Fruit fly (Drosophila melanogaster) whole organism, wandering third instar larva: ENCODE measurements around the gene Ir75d.

ENCODE experiments used
- Abd-B ChIP-seq: fragments of >200 bp; optimal IDR thresholded peaks from 2 replicates; lab custom pipeline; 2017; ENCODE audit warnings: missing biosample characterization, missing genetic modification characterization
- CG32264 ChIP-seq: fragments of 200-800 bp; sonication (Bioruptor generic); optimal IDR thresholded peaks from 2 replicates; lab custom pipeline; 2016; ENCODE audit warnings: missing biosample characterization, missing genetic modification characterization
- CG9705 ChIP-seq: fragments of 200-800 bp; sonication (Bioruptor generic); optimal IDR thresholded peaks from 2 replicates; lab custom pipeline; 2018; ENCODE audit warnings: missing biosample characterization, mild to moderate bottlenecking, missing genetic modification characterization
- CrebA ChIP-seq: fragments of 200-800 bp; sonication (Bioruptor generic); optimal IDR thresholded peaks from 2 replicates; lab custom pipeline; 2016; ENCODE audit warnings: missing biosample characterization, mild to moderate bottlenecking, missing genetic modification characterization, borderline replicate concordance
- Dfd ChIP-seq: fragments of >200 bp; optimal IDR thresholded peaks from 2 replicates; lab custom pipeline; 2017; ENCODE audit warnings: missing biosample characterization, missing genetic modification characterization
- Dif ChIP-seq: fragments of 200-275, 200-300 bp; sonication (Bioruptor generic); optimal IDR thresholded peaks from 2 replicates; lab custom pipeline; 2018; ENCODE audit warnings: missing biosample characterization, missing genetic modification characterization; ENCODE audit not compliant: partially characterized antibody
- GATAd ChIP-seq: sonication (Bioruptor generic); optimal IDR thresholded peaks from 2 replicates; lab custom pipeline; 2016; ENCODE audit warnings: missing biosample characterization, missing genetic modification characterization
- HLH106 ChIP-seq: fragments of 200-800 bp; optimal IDR thresholded peaks from 3 replicates; lab custom pipeline; 2019; ENCODE audit warnings: missing biosample characterization, mild to moderate bottlenecking, missing genetic modification characterization, moderate library complexity
- Hnf4 ChIP-seq: fragments of 200-800 bp; sonication (Bioruptor generic); optimal IDR thresholded peaks from 2 replicates; lab custom pipeline; 2016; ENCODE audit warnings: missing biosample characterization, mild to moderate bottlenecking, missing genetic modification characterization
- Hr78 ChIP-seq: fragments of >200 bp; optimal IDR thresholded peaks from 2 replicates; lab custom pipeline; 2017; ENCODE audit warnings: missing biosample characterization, missing genetic modification characterization
- Hr83 ChIP-seq: fragments of 200-300 bp; sonication (Bioruptor generic); optimal IDR thresholded peaks from 2 replicates; lab custom pipeline; 2016; ENCODE audit warnings: missing biosample characterization, mild to moderate bottlenecking, missing genetic modification characterization, moderate library complexity; ENCODE audit not compliant: poor library complexity, severe bottlenecking
- Jra ChIP-seq: sonication (Bioruptor generic); optimal IDR thresholded peaks from 2 replicates; lab custom pipeline; 2016; ENCODE audit warnings: missing biosample characterization, missing genetic modification characterization
- Mio ChIP-seq: sonication (Bioruptor generic); optimal IDR thresholded peaks from 2 replicates; lab custom pipeline; 2016; ENCODE audit warnings: missing biosample characterization, missing genetic modification characterization
- Myc ChIP-seq: fragments of >200 bp; optimal IDR thresholded peaks from 2 replicates; lab custom pipeline; 2017
- Rel ChIP-seq, 2 experiments: fragments of 200-800 bp; sonication (Bioruptor generic) in 1 of 2; optimal IDR thresholded peaks; 2 replicates in 1 of 2; 3 replicates in 1 of 2; lab custom pipeline; 2016 to 2019; ENCODE audit warnings: mild to moderate bottlenecking in 2 of 2, missing biosample characterization in 2 of 2, missing genetic modification characterization in 2 of 2, moderate library complexity in 1 of 2
- Sp1 ChIP-seq: fragments of 200-800 bp; sonication (Bioruptor generic); optimal IDR thresholded peaks from 3 replicates; lab custom pipeline; 2019; ENCODE audit warnings: missing biosample characterization, mild to moderate bottlenecking, missing genetic modification characterization, moderate library complexity
- Vsx2 ChIP-seq: fragments of 200-300, 225-300 bp; sonication (Bioruptor generic); optimal IDR thresholded peaks from 2 replicates; lab custom pipeline; 2018; ENCODE audit warnings: missing biosample characterization, missing genetic modification characterization; ENCODE audit not compliant: partially characterized antibody
- br ChIP-seq: fragments of 200-800 bp; sonication (Bioruptor generic); optimal IDR thresholded peaks from 2 replicates; lab custom pipeline; 2016; ENCODE audit warnings: missing biosample characterization, missing genetic modification characterization
- brk ChIP-seq: fragments of 200-800 bp; sonication (Bioruptor generic); optimal IDR thresholded peaks from 2 replicates; lab custom pipeline; 2016; ENCODE audit warnings: missing biosample characterization, mild to moderate bottlenecking, missing genetic modification characterization
- dl ChIP-seq, 2 experiments: fragments of 175-275, 200-275 bp in 1 of 2; fragments of 200-275 bp in 1 of 2; sonication (Bioruptor generic); optimal IDR thresholded peaks; lab custom pipeline; 2018; ENCODE audit warnings: mild to moderate bottlenecking in 2 of 2, missing biosample characterization in 2 of 2, missing genetic modification characterization in 2 of 2, moderate library complexity in 2 of 2; ENCODE audit not compliant: partially characterized antibody in 2 of 2, insufficient read depth in 1 of 2
- dmrt93B ChIP-seq: fragments of 200-800 bp; sonication (Bioruptor generic); optimal IDR thresholded peaks from 2 replicates; lab custom pipeline; 2018; ENCODE audit warnings: missing biosample characterization, mild to moderate bottlenecking, missing genetic modification characterization
- dsf ChIP-seq: sonication (Bioruptor generic); optimal IDR thresholded peaks from 2 replicates; lab custom pipeline; 2016; ENCODE audit warnings: missing biosample characterization, missing genetic modification characterization, borderline replicate concordance
- ey ChIP-seq: fragments of 200-800 bp; sonication (Bioruptor generic); optimal IDR thresholded peaks from 2 replicates; lab custom pipeline; 2016; ENCODE audit warnings: missing biosample characterization, missing genetic modification characterization
- foxo ChIP-seq, 2 experiments: fragments of 200-800 bp; sonication (Bioruptor generic); optimal IDR thresholded peaks; 2 replicates in 1 of 2; 3 replicates in 1 of 2; lab custom pipeline; 2016 to 2017; ENCODE audit warnings: missing biosample characterization in 2 of 2, missing genetic modification characterization in 2 of 2
- h ChIP-seq: fragments of 200-800 bp; sonication (Bioruptor generic); optimal IDR thresholded peaks from 3 replicates; lab custom pipeline; 2016; ENCODE audit warnings: missing biosample characterization, mild to moderate bottlenecking, missing genetic modification characterization
- jim ChIP-seq: fragments of 175-275, 200-325 bp; sonication (Bioruptor generic); optimal IDR thresholded peaks from 2 replicates; lab custom pipeline; 2016; ENCODE audit warnings: missing biosample characterization, mild to moderate bottlenecking, missing genetic modification characterization
- lola ChIP-seq: fragments of >200 bp; optimal IDR thresholded peaks from 2 replicates; lab custom pipeline; 2017; ENCODE audit warnings: missing biosample characterization, missing genetic modification characterization
- pan ChIP-seq: fragments of >200 bp; optimal IDR thresholded peaks from 2 replicates; lab custom pipeline; 2017
- psq ChIP-seq: fragments of 200-800 bp; sonication (Bioruptor generic); optimal IDR thresholded peaks from 3 replicates; lab custom pipeline; 2017; ENCODE audit warnings: missing biosample characterization, mild to moderate bottlenecking, missing genetic modification characterization, moderate library complexity
- rgr ChIP-seq: fragments of 200-800 bp; sonication (Bioruptor generic); optimal IDR thresholded peaks from 3 replicates; lab custom pipeline; 2016; ENCODE audit warnings: missing biosample characterization, mild to moderate bottlenecking, missing genetic modification characterization
- sv ChIP-seq: fragments of 200-800 bp; sonication (Bioruptor generic); optimal IDR thresholded peaks from 3 replicates; lab custom pipeline; 2016; ENCODE audit warnings: missing biosample characterization, missing genetic modification characterization
- usp ChIP-seq: fragments of >200 bp; optimal IDR thresholded peaks from 2 replicates; lab custom pipeline; 2017; ENCODE audit warnings: missing biosample characterization, missing genetic modification characterization

Ir75d gene

DNA sequence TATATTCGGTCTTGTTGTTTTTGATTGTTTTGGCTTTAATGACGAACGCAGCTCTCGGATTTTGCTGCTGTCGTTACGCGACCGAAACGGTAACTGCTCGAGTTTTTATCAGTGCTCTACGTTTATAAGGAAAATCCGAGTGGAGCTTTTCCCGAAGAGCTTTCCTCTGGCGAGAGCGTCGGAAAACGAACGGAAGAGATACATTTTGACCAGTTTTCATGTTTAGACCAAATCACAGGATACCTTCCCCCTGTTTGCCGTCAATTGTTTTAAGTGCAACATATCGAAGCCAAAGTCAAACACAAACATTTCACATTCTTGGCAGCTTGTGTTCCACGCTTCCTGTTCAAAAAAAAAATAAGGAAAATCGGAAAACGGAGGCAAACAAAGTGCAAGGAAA is 35.0 kb upstream of the Ir75d start, which contains the start of gene CG32204:
CG32204 (minus strand) TSS at position 101 of the 400 bp plus-strand sequence.
- no peak for TF ChIP-seq CG32264 (GFP tag; lab: Kevin White, UChicago)
- no peak for TF ChIP-seq CrebA (GFP tag; lab: Kevin White, UChicago)
- TF ChIP-seq Dif (GFP tag; lab: Kevin White, UChicago), result no peak
- TF ChIP-seq rgr (GFP tag; lab: Kevin White, UChicago), result no peak
- TF ChIP-seq lola (GFP tag; lab: Kevin White, UChicago), result no peak
- no peak for TF ChIP-seq foxo (GFP tag; optimal IDR thresholded peaks at IDR 0.05; lab: Kevin White, UChicago)
- TF ChIP-seq dl (GFP tag; optimal IDR thresholded peaks at IDR 0.05; lab: Kevin White, UChicago; ENCODE audit: insufficient read depth in 1 of 2, partially characterized antibody in 2 of 2), result no peak
- no peak for TF ChIP-seq Myc
- no peak for TF ChIP-seq Rel (GFP tag; optimal IDR thresholded peaks at IDR 0.05; lab: Kevin White, UChicago)
- TF ChIP-seq Rel (tag; optimal IDR thresholded peaks at IDR 0.05; lab: Kevin White, UChicago), result no peak
- TF ChIP-seq Abd-B (GFP tag; lab: Kevin White, UChicago), result no peak
- TF ChIP-seq HLH106 (tag; lab: Kevin White, UChicago), result no peak
- TF ChIP-seq usp, result no peak
- TF ChIP-seq Vsx2, result no peak
- no peak for TF ChIP-seq Mio (GFP tag; lab: Kevin White, UChicago)
- no peak for TF ChIP-seq br (GFP tag; lab: Kevin White, UChicago)
- TF ChIP-seq CG9705 (GFP tag; lab: Kevin White, UChicago), result no peak
- no peak for TF ChIP-seq dsf
- TF ChIP-seq, all 38 proteins: peak for 0

dm6 chr3L:18924790-18925189 is 13.8 kb upstream of the Ir75d start, which contains the start of gene CG43049:
Gene CG43049, plus strand, starts transcription at chr3L:18925090.
- TF ChIP-seq Hnf4, result no peak
- no peak for TF ChIP-seq dmrt93B (GFP tag; lab: Kevin White, UChicago)
- TF ChIP-seq brk (GFP tag; lab: Kevin White, UChicago), result no peak
- TF ChIP-seq Sp1, result no peak
- no peak for TF ChIP-seq rgr (GFP tag; lab: Kevin White, UChicago)
- TF ChIP-seq jim (GFP tag; lab: Kevin White, UChicago), result no peak
- no peak for TF ChIP-seq Hr78

dm6 chr3L:18922086-18922485 is 11.1 kb upstream of the Ir75d start, which contains the start of gene CG3819:
Gene CG3819, minus strand, starts transcription at chr3L:18922108.
- TF ChIP-seq Dfd (GFP tag; lab: Kevin White, UChicago) (no peak), usp (no peak), Hr83 (GFP tag; lab: Kevin White, UChicago) (no peak), Rel (GFP tag; optimal IDR thresholded peaks at IDR 0.05; lab: Kevin White, UChicago) (no peak), Rel (tag; optimal IDR thresholded peaks at IDR 0.05; lab: Kevin White, UChicago) (no peak), h (no peak), CG9705 (GFP tag; lab: Kevin White, UChicago) (no peak), HLH106 (tag; lab: Kevin White, UChicago) (no peak), foxo (GFP tag; optimal IDR thresholded peaks at IDR 0.05; lab: Kevin White, UChicago) (no peak), rgr (GFP tag; lab: Kevin White, UChicago) (no peak)

DNA sequence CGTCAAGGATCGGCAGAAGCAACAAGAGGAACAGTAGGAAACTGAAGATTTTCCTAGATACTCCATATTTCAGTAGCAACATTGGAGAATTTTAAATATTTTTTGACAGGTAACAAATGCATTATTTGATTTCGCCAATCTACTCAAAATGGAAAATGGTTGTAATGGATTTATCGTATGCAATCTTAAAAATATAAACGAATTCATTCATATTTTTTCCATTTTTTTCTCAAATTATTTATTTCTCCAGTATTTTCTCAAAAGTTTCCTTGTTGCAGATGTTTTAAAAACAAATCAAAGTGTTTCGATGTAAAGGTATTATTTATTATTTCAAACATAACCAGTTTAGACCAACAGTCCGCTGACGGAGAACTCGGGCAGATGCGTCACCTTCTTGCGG is 9.2 kb upstream of the Ir75d start, which contains the start of gene CG18223:
CG18223 (minus strand) TSS at position 101 of the 400 bp plus-strand sequence.
- TF ChIP-seq lola (GFP tag; lab: Kevin White, UChicago), result no peak
- no peak for TF ChIP-seq Sp1
- TF ChIP-seq dl (GFP tag; optimal IDR thresholded peaks at IDR 0.05; lab: Kevin White, UChicago; ENCODE audit: insufficient read depth in 1 of 2, partially characterized antibody in 2 of 2), result no peak
- no peak for TF ChIP-seq Dif (GFP tag; lab: Kevin White, UChicago)
- no peak for TF ChIP-seq Dfd (GFP tag; lab: Kevin White, UChicago)
- TF ChIP-seq GATAd (GFP tag; lab: Kevin White, UChicago), result no peak
- no peak for TF ChIP-seq h
- no peak for TF ChIP-seq Hr83 (GFP tag; lab: Kevin White, UChicago)
- no peak for TF ChIP-seq Jra (GFP tag; lab: Kevin White, UChicago)
- TF ChIP-seq sv (GFP tag; lab: Kevin White, UChicago), result no peak
- no peak for TF ChIP-seq Abd-B (GFP tag; lab: Kevin White, UChicago)
- TF ChIP-seq Vsx2, result no peak
- TF ChIP-seq Hr78, result no peak
- no peak for TF ChIP-seq ey (GFP tag; lab: Kevin White, UChicago)
- no peak for TF ChIP-seq jim (GFP tag; lab: Kevin White, UChicago)
- TF ChIP-seq Myc, result no peak
- no peak for TF ChIP-seq pan (lab: Kevin White, UChicago)
- no peak for TF ChIP-seq Rel (GFP tag; optimal IDR thresholded peaks at IDR 0.05; lab: Kevin White, UChicago)
- TF ChIP-seq Rel (tag; optimal IDR thresholded peaks at IDR 0.05; lab: Kevin White, UChicago), result no peak
- TF ChIP-seq psq, result no peak
- no peak for TF ChIP-seq HLH106 (tag; lab: Kevin White, UChicago)
